Comparison of ENCODE assay signal across 2 worm cellular contexts in the genomic region with DNA sequence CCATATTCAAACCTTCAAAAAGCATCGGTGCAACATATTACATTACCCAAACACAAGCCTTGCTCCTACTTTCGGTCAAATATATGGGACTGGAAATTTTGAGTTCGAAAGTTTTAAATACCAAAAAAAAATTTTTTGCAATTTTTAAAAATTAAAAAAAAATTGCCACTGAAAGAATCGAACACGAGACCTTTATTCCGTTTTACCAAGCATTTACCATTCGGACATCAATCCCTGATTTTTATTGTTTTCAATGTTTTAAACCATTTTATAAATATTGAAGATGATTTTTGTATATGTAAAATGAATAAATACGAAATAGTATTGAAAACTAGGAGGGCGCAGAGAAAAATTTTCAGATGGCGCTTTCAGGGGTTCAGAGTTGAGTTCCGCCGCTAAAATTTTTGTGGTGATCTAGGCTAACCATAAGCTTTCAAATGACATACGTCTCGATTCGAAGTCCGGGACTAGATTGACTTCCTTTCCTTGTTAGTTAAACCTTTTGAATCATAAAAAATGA.
A peak's percentile ranks its signal among the peaks of the same experiment; 100 is the strongest.
TF ChIP-seq lines count a peak whose summit lies in the region.
"Not testable (repeated sequence)": the region's sequence is repeated elsewhere in the genome, so short reads cannot be mapped to it uniquely, and the experiment has no call there.

No protein-coding gene starts in this region.

TF ChIP-seq in whole organism, L4 larva, 104 proteins besides CTCF, POLR2A, EP300 and RAD21:
- TF ChIP-seq snpc-1.2 (GFP tag; IDR thresholded peaks at IDR 0.05; lab: Robert Waterston, UW): peak; percentile 95
TF ChIP-seq in whole organism, L4 larva: peak in this region for 1; not testable (repeated sequence) for 103.

TF ChIP-seq in whole organism, young adult, 124 proteins besides CTCF, POLR2A, EP300 and RAD21:
- peak; percentile 96 for TF ChIP-seq attf-6 (GFP tag; IDR thresholded peaks at IDR 0.05; lab: Robert Waterston, UW)
- peak; percentile 68 for TF ChIP-seq tbp1 (GFP tag; optimal IDR thresholded peaks at IDR 0.05; lab: Kevin White, UChicago)
- TF ChIP-seq B0261.1 (tag; optimal IDR thresholded peaks at IDR 0.05; lab: Kevin White, UChicago): peak; percentile 30
- peak; percentile 9 for TF ChIP-seq rpc-1 (optimal IDR thresholded peaks at IDR 0.05; lab: Kevin White, UChicago)
- TF ChIP-seq rpc-1 (tag; optimal IDR thresholded peaks at IDR 0.05; lab: Kevin White, UChicago): peak; percentile 52
- 0 out of 2 replicates have a peak, but pooled peaks have one; percentile 30 for TF ChIP-seq D2030.7 (GFP tag; IDR thresholded peaks at IDR 0.05; lab: Robert Waterston, UW)
- TF ChIP-seq snpc-4 (GFP tag; optimal IDR thresholded peaks at IDR 0.05; lab: Kevin White, UChicago): not testable (repeated sequence)
- peak in 1 of 4 experiments; percentile 87 for TF ChIP-seq snpc-4 (tag; optimal IDR thresholded peaks at IDR 0.05; lab: Kevin White, UChicago)
- peak; percentile 93 for TF ChIP-seq hmg-1.2 (GFP tag; IDR thresholded peaks at IDR 0.05; lab: Robert Waterston, UW)
- 0 out of 2 replicates have a peak, but pooled peaks have one; percentile 33 for TF ChIP-seq hsf-1 (GFP tag; IDR thresholded peaks at IDR 0.05; lab: Robert Waterston, UW)
TF ChIP-seq in whole organism, young adult: peak in this region for 8; not testable (repeated sequence) for 116.
